ENCODE assay signal across 1 fruit fly cellular context in the genomic region with DNA sequence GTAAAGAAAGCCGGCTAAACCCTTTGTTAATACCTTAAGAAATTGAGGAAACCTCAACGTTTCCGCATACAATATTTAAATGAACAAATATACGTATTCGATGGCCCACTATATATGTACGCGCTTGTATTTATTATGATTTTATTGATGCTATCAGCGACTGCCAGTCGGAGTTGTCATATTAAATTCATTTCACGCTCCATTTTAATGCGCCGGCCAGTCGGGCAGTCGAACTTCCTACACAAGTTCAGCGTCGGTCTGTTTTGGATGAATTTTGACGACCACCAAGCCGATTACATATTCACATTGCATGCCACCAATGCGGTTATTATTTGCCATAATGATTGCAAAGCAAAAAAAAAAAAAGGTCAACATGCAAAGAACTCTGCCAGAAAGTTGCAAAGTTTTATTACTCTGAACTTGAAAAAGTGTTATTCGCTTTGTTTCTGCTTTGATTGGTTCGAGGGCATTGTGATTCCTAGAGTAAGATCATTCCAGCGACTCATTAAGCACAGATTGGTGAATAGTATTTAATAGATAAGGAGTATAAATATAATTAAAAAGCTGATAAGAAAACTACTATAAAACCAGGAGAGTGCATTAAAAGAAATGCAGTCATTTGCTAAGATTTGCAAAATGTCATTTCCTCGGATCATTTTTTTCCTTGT.
TF ChIP-seq lines count a peak whose summit lies in the region.

Gene CG31606 (plus strand): TSS at position 618 of the 668 bp plus-strand sequence.

TF ChIP-seq in whole organism, embryonic, 481 proteins besides CTCF, POLR2A, EP300 and RAD21 (continued from another document):
- TF ChIP-seq CG14965 (GFP tag; optimal IDR thresholded peaks at IDR 0.05; lab: Kevin White, UChicago; ENCODE audit: borderline replicate concordance) (no peak), Dad (GFP tag; optimal IDR thresholded peaks at IDR 0.05; lab: Kevin White, UChicago) (no peak), zf30C (GFP tag; optimal IDR thresholded peaks at IDR 0.05; lab: Kevin White, UChicago) (no peak), oc (tag; optimal IDR thresholded peaks at IDR 0.05; lab: Kevin White, UChicago) (no peak), chn (GFP tag; optimal IDR thresholded peaks at IDR 0.05; lab: Kevin White, UChicago) (no peak), ttk (GFP tag; IDR thresholded peaks at IDR 0.05; lab: Robert Waterston, UW) (no peak), pros (GFP tag; optimal IDR thresholded peaks at IDR 0.05; lab: Kevin White, UChicago) (no peak), Lim3 (GFP tag; IDR thresholded peaks at IDR 0.05; lab: Robert Waterston, UW) (no peak)
